Worm (Caenorhabditis elegans): ENCODE data around the gene ilys-5.

The ilys-5 gene

DNA sequence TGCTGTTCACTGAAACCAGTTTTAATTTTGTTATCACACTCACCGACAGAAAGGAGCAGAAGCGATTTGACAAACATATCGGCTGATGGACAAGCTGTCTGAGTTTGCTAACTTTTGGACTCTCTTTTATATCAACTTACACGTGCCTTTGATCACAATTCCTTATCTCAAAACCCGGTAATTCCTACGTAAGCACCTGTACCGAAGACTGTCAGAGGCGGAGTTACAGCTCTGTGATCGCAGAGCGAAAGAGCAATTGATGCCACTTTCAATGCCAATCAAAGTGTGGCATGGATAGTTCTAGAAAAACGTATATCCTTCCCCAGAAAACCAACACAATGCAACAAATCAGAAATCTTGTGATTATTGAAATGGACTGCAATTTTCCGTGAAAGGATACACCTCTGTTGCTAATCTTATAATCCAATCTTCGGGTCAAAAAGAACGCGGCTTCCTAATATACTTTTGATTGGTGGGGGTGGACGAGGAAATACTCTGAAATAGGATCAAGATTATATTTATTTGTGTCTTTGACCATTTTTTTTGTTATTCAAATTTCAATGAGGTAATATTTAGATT is at the start of gene ilys-5 (continued):
- TF ChIP-seq ztf-28 (GFP tag; IDR thresholded peaks at IDR 0.05) (no peak), mes-4 (tag; optimal IDR thresholded peaks at IDR 0.05) (no peak)

DNA sequence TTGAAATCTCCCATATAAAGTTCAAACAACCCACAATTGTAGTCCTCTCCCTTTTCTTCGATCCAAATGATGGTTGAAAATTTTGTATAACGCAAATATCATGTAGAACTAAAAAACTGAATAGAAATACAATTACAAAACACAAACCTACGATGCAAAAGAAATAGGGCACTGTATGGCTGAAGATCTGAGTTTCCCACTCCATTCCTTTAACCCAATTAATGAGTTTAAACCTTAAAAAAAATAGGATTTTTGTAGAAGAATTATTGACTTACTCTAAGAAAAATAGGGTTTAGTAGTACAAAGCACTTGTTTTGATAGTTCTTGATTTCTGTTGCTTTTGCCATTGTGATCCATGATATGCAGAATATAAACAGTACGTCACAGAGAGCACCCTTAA is 46.7 kb upstream of the ilys-5 start:
- TF ChIP-seq lsl-1 (GFP tag; optimal IDR thresholded peaks at IDR 0.05) (no peak), Y53F4B.3 (GFP tag; IDR thresholded peaks at IDR 0.05) (no peak), snpc-4 (GFP tag; optimal IDR thresholded peaks at IDR 0.05) (no peak), snpc-4 (tag; optimal IDR thresholded peaks at IDR 0.05) (no peak), Y67H2A.10 (GFP tag; conservative IDR thresholded peaks at IDR 0.05) (no peak), nfyb-1 (GFP tag; IDR thresholded peaks at IDR 0.05) (no peak), let-526 (GFP tag; IDR thresholded peaks at IDR 0.05) (no peak), madf-8 (GFP tag; conservative IDR thresholded peaks at IDR 0.05) (no peak), rec-8 (tag; optimal IDR thresholded peaks at IDR 0.05) (no peak), athp-1 (tag; optimal IDR thresholded peaks at IDR 0.05) (no peak)

DNA sequence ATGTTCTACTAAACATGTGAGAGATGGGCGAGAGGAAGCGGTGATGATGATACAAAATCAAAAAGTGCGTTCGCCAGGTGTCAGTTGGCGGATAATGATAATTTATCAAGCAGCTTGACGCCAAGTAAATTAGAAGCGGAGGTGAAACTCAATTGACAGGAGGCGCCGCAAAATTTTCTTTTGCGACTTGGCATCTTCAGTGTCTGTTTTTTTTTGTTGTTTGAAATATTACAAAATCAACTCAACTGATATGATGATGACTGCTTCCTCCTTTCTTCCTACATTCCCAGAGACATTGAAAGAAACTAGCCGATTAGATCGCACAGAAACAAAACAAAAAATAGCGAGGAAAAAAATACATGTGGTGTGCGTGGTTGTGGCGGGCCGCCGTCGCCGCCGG is 39.4 kb upstream of the ilys-5 start:
- TF ChIP-seq bed-2 (GFP tag; IDR thresholded peaks at IDR 0.05) (no peak), nfya-1 (tag; optimal IDR thresholded peaks at IDR 0.05; ENCODE audit: borderline replicate concordance, insufficient read depth) (no peak), egl-44 (GFP tag; IDR thresholded peaks at IDR 0.05) (no peak), hlh-12 (tag; optimal IDR thresholded peaks at IDR 0.05) (no peak), efl-1 (GFP tag; optimal IDR thresholded peaks at IDR 0.05) (no peak), C06A6.2 (GFP tag; conservative IDR thresholded peaks at IDR 0.05) (no peak), athp-1 (tag; optimal IDR thresholded peaks at IDR 0.05) (no peak), mxl-1 (tag; optimal IDR thresholded peaks at IDR 0.05) (no peak), F57A8.1 (GFP tag; optimal IDR thresholded peaks at IDR 0.05) (no peak), F55B11.4 (tag; optimal IDR thresholded peaks at IDR 0.05; ENCODE audit: borderline replicate concordance, insufficient read depth) (no peak), somi-1 (GFP tag; optimal IDR thresholded peaks at IDR 0.05) (no peak), ztf-6 (GFP tag; IDR thresholded peaks at IDR 0.05) (no peak), ceh-91 (GFP tag; IDR thresholded peaks at IDR 0.05) (no peak), lir-1 (GFP tag; conservative IDR thresholded peaks at IDR 0.05) (no peak), ets-4 (GFP tag; optimal IDR thresholded peaks at IDR 0.05) (no peak), F37B4.10 (GFP tag; IDR thresholded peaks at IDR 0.05) (no peak), B0035.1 (tag; optimal IDR thresholded peaks at IDR 0.05) (no peak), ztf-28 (GFP tag; IDR thresholded peaks at IDR 0.05) (no peak), F23B12.7 (tag; optimal IDR thresholded peaks at IDR 0.05; ENCODE audit: insufficient read depth) (no peak)

DNA sequence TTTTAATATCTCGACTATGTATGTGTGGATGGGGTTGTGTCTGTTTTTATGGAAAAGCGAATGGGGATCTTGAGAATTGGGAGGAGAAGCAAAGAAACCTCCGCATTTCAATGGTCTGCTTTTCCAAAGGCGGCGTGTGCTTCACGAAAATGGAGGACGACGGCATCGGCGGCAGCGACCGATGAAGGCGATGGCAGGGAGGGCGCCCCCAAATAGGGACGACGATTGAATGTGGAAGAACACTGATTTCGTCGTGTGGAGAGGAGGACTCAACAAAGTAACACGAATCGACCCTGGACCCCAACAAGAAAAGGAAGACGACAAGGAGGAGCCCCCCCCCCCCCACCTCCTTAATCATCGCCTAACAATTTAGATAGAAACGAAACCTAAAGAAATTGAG is 36.3 kb upstream of the ilys-5 start:
- peak; percentile 62 for TF ChIP-seq zfh-2 (GFP tag; conservative IDR thresholded peaks at IDR 0.05)
- 0 out of 2 replicates have a peak, but pooled peaks have one; percentile 26 for TF ChIP-seq nfyb-1 (GFP tag; IDR thresholded peaks at IDR 0.05)
- TF ChIP-seq snpc-1.3 (tag; optimal IDR thresholded peaks at IDR 0.05; ENCODE audit: insufficient read depth) = no peak
- TF ChIP-seq Y56A3A.18 (GFP tag; IDR thresholded peaks at IDR 0.05) = no peak

DNA sequence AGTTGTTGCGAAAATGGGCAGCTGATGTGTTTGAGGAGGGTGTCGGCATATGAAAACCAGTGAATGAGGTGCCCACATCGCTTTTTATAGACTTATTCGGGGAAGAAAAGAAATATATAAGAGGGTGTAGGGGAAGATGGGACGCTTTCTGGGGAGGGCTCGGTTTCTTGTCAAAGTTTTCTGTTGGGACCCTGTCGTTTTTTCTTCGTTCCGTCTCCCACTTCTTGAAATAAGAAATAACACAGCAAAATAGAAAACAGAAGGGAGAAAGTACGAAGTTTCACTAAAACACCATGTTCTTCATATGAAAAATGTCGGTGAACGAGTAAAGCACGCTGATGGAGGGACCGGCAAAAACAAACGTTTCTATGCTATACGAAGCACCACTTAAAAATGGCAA is 33.0 kb upstream of the ilys-5 start, which contains the start of gene dop-3:
Gene dop-3, minus strand, starts transcription at position 101 of the 400 bp plus-strand sequence.
- no peak for TF ChIP-seq unc-62 (GFP tag; optimal IDR thresholded peaks at IDR 0.05)
- TF ChIP-seq Y95B8A.8 (GFP tag; IDR thresholded peaks at IDR 0.05) = no peak
- no peak for TF ChIP-seq nhr-90 (tag; optimal IDR thresholded peaks at IDR 0.05)
- TF ChIP-seq snpc-3.4 (tag; optimal IDR thresholded peaks at IDR 0.05) = no peak
- no peak for TF ChIP-seq Y67H2A.10 (GFP tag; conservative IDR thresholded peaks at IDR 0.05)
- TF ChIP-seq rcor-1 (GFP tag; IDR thresholded peaks at IDR 0.05) = no peak
- TF ChIP-seq hmg-20 (GFP tag; IDR thresholded peaks at IDR 0.05) = no peak
- TF ChIP-seq hlh-26 (GFP tag; conservative IDR thresholded peaks at IDR 0.05) = no peak
- no peak for TF ChIP-seq rec-8 (tag; optimal IDR thresholded peaks at IDR 0.05)
- no peak for TF ChIP-seq tbp1 (GFP tag; optimal IDR thresholded peaks at IDR 0.05)
- no peak for TF ChIP-seq C17E4.6 (GFP tag; IDR thresholded peaks at IDR 0.05)
- TF ChIP-seq ztf-6 (GFP tag; IDR thresholded peaks at IDR 0.05) = no peak
- no peak for TF ChIP-seq efl-1 (GFP tag; optimal IDR thresholded peaks at IDR 0.05)
- no peak for TF ChIP-seq F52B5.7 (tag; optimal IDR thresholded peaks at IDR 0.05)
